Fruit fly (Drosophila melanogaster) whole organism, wandering third instar larva: ENCODE measurements around the gene CG11583.

Source experiments
- Abd-B ChIP-seq: fragments of >200 bp; optimal IDR thresholded peaks from 2 replicates; lab custom pipeline; 2017; ENCODE audit warnings: missing biosample characterization, missing genetic modification characterization
- CG32264 ChIP-seq: fragments of 200-800 bp; sonication (Bioruptor generic); optimal IDR thresholded peaks from 2 replicates; lab custom pipeline; 2016; ENCODE audit warnings: missing biosample characterization, missing genetic modification characterization
- CG9705 ChIP-seq: fragments of 200-800 bp; sonication (Bioruptor generic); optimal IDR thresholded peaks from 2 replicates; lab custom pipeline; 2018; ENCODE audit warnings: missing biosample characterization, mild to moderate bottlenecking, missing genetic modification characterization
- CrebA ChIP-seq: fragments of 200-800 bp; sonication (Bioruptor generic); optimal IDR thresholded peaks from 2 replicates; lab custom pipeline; 2016; ENCODE audit warnings: missing biosample characterization, mild to moderate bottlenecking, missing genetic modification characterization, borderline replicate concordance
- Dfd ChIP-seq: fragments of >200 bp; optimal IDR thresholded peaks from 2 replicates; lab custom pipeline; 2017; ENCODE audit warnings: missing biosample characterization, missing genetic modification characterization
- Dif ChIP-seq: fragments of 200-275, 200-300 bp; sonication (Bioruptor generic); optimal IDR thresholded peaks from 2 replicates; lab custom pipeline; 2018; ENCODE audit warnings: missing biosample characterization, missing genetic modification characterization; ENCODE audit not compliant: partially characterized antibody
- GATAd ChIP-seq: sonication (Bioruptor generic); optimal IDR thresholded peaks from 2 replicates; lab custom pipeline; 2016; ENCODE audit warnings: missing biosample characterization, missing genetic modification characterization
- HLH106 ChIP-seq: fragments of 200-800 bp; optimal IDR thresholded peaks from 3 replicates; lab custom pipeline; 2019; ENCODE audit warnings: missing biosample characterization, mild to moderate bottlenecking, missing genetic modification characterization, moderate library complexity
- Hnf4 ChIP-seq: fragments of 200-800 bp; sonication (Bioruptor generic); optimal IDR thresholded peaks from 2 replicates; lab custom pipeline; 2016; ENCODE audit warnings: missing biosample characterization, mild to moderate bottlenecking, missing genetic modification characterization
- Hr78 ChIP-seq: fragments of >200 bp; optimal IDR thresholded peaks from 2 replicates; lab custom pipeline; 2017; ENCODE audit warnings: missing biosample characterization, missing genetic modification characterization
- Hr83 ChIP-seq: fragments of 200-300 bp; sonication (Bioruptor generic); optimal IDR thresholded peaks from 2 replicates; lab custom pipeline; 2016; ENCODE audit warnings: missing biosample characterization, mild to moderate bottlenecking, missing genetic modification characterization, moderate library complexity; ENCODE audit not compliant: poor library complexity, severe bottlenecking
- Jra ChIP-seq: sonication (Bioruptor generic); optimal IDR thresholded peaks from 2 replicates; lab custom pipeline; 2016; ENCODE audit warnings: missing biosample characterization, missing genetic modification characterization
- Myc ChIP-seq: fragments of >200 bp; optimal IDR thresholded peaks from 2 replicates; lab custom pipeline; 2017
- OdsH ChIP-seq: fragments of 200-800 bp; sonication (Bioruptor generic); optimal IDR thresholded peaks from 2 replicates; lab custom pipeline; 2016; ENCODE audit warnings: missing biosample characterization, mild to moderate bottlenecking, missing genetic modification characterization
- Sp1 ChIP-seq: fragments of 200-800 bp; sonication (Bioruptor generic); optimal IDR thresholded peaks from 3 replicates; lab custom pipeline; 2019; ENCODE audit warnings: missing biosample characterization, mild to moderate bottlenecking, missing genetic modification characterization, moderate library complexity
- br ChIP-seq: fragments of 200-800 bp; sonication (Bioruptor generic); optimal IDR thresholded peaks from 2 replicates; lab custom pipeline; 2016; ENCODE audit warnings: missing biosample characterization, missing genetic modification characterization
- brk ChIP-seq: fragments of 200-800 bp; sonication (Bioruptor generic); optimal IDR thresholded peaks from 2 replicates; lab custom pipeline; 2016; ENCODE audit warnings: missing biosample characterization, mild to moderate bottlenecking, missing genetic modification characterization
- dmrt93B ChIP-seq: fragments of 200-800 bp; sonication (Bioruptor generic); optimal IDR thresholded peaks from 2 replicates; lab custom pipeline; 2018; ENCODE audit warnings: missing biosample characterization, mild to moderate bottlenecking, missing genetic modification characterization
- dsf ChIP-seq: sonication (Bioruptor generic); optimal IDR thresholded peaks from 2 replicates; lab custom pipeline; 2016; ENCODE audit warnings: missing biosample characterization, missing genetic modification characterization, borderline replicate concordance
- ey ChIP-seq: fragments of 200-800 bp; sonication (Bioruptor generic); optimal IDR thresholded peaks from 2 replicates; lab custom pipeline; 2016; ENCODE audit warnings: missing biosample characterization, missing genetic modification characterization
- fru ChIP-seq: fragments of 200-800 bp; sonication (Bioruptor generic); optimal IDR thresholded peaks from 3 replicates; lab custom pipeline; 2016; ENCODE audit warnings: missing biosample characterization, mild to moderate bottlenecking, missing genetic modification characterization
- h ChIP-seq: fragments of 200-800 bp; sonication (Bioruptor generic); optimal IDR thresholded peaks from 3 replicates; lab custom pipeline; 2016; ENCODE audit warnings: missing biosample characterization, mild to moderate bottlenecking, missing genetic modification characterization
- jim ChIP-seq: fragments of 175-275, 200-325 bp; sonication (Bioruptor generic); optimal IDR thresholded peaks from 2 replicates; lab custom pipeline; 2016; ENCODE audit warnings: missing biosample characterization, mild to moderate bottlenecking, missing genetic modification characterization
- lola ChIP-seq: fragments of >200 bp; optimal IDR thresholded peaks from 2 replicates; lab custom pipeline; 2017; ENCODE audit warnings: missing biosample characterization, missing genetic modification characterization
- psq ChIP-seq: fragments of 200-800 bp; sonication (Bioruptor generic); optimal IDR thresholded peaks from 3 replicates; lab custom pipeline; 2017; ENCODE audit warnings: missing biosample characterization, mild to moderate bottlenecking, missing genetic modification characterization, moderate library complexity
- rgr ChIP-seq: fragments of 200-800 bp; sonication (Bioruptor generic); optimal IDR thresholded peaks from 3 replicates; lab custom pipeline; 2016; ENCODE audit warnings: missing biosample characterization, mild to moderate bottlenecking, missing genetic modification characterization
- sage ChIP-seq: fragments of 200-800 bp; sonication (Bioruptor generic); optimal IDR thresholded peaks from 2 replicates; lab custom pipeline; 2016; ENCODE audit warnings: missing biosample characterization, mild to moderate bottlenecking, missing genetic modification characterization
- tai ChIP-seq: sonication (Bioruptor generic); optimal IDR thresholded peaks from 2 replicates; lab custom pipeline; 2016; ENCODE audit warnings: missing biosample characterization, missing genetic modification characterization
- woc ChIP-seq: sonication (Bioruptor generic); optimal IDR thresholded peaks from 2 replicates; lab custom pipeline; 2016; ENCODE audit warnings: missing biosample characterization, mild to moderate bottlenecking, missing genetic modification characterization

The CG11583 gene

dm6 chr3L:4304244-4304959 is 21.8 kb upstream of the CG11583 start (continued):
- TF ChIP-seq Jra = no peak
- peak; percentile 59 for TF ChIP-seq br
- no peak for TF ChIP-seq Abd-B (GFP tag; lab: Kevin White, UChicago)
- no peak for TF ChIP-seq tai (GFP tag; lab: Kevin White, UChicago)
- peak; percentile 34 for TF ChIP-seq dmrt93B (GFP tag; lab: Kevin White, UChicago)
- TF ChIP-seq dsf (GFP tag; lab: Kevin White, UChicago) = no peak
- peak; percentile 65 for TF ChIP-seq Sp1 (GFP tag; lab: Kevin White, UChicago)
- TF ChIP-seq Dif (GFP tag; lab: Kevin White, UChicago) = no peak
- TF ChIP-seq Hr78 (GFP tag; lab: Kevin White, UChicago) = no peak
- no peak for TF ChIP-seq CrebA (GFP tag; lab: Kevin White, UChicago)

DNA sequence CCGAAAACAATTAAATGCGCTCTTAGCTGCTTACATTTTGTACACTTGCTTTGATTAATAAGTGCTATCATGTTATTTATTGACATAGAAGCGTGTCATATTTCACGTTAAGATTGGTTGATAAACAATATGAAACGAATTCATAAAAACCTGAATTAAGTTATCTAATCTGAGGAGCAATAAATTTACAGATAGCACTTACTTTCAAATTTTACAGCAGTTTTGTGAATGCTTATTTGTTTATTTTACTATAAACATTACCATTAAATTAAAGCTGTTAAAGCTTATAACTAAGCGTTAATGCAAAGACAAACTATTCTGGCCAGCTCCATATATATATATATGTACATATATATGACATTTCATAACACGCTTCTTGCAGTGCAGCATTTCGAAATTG is 19.5 kb upstream of the CG11583 start:
- TF ChIP-seq Jra (no peak), dmrt93B (GFP tag; lab: Kevin White, UChicago) (no peak), Abd-B (GFP tag; lab: Kevin White, UChicago) (no peak), Hr78 (GFP tag; lab: Kevin White, UChicago) (no peak), CG9705 (no peak), h (GFP tag; lab: Kevin White, UChicago) (no peak), fru (GFP tag; lab: Kevin White, UChicago) (no peak), Sp1 (GFP tag; lab: Kevin White, UChicago) (no peak), GATAd (GFP tag; lab: Kevin White, UChicago) (no peak), Myc (lab: Kevin White, UChicago) (no peak), Hr83 (no peak), brk (GFP tag; lab: Kevin White, UChicago) (no peak)

DNA sequence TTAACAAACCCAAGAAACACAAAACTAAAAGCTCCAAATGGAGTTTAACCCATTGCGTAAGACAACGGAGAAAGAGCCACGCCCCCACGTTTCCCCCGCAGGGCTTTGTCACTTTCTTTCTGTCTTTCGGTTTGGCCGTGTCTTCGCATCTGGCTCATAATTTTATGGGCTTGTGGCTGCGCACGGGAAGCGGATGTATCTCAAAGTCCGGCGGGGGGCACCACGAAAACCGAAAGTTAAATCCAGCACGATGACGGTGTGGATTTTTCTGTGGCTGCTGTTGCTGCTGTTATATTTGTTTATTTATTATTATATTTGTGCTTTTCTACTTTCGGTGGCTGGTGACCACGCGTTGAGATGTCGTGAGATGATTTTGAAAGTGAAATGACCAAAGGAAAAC is 14.1 kb upstream of the CG11583 start:
- TF ChIP-seq Hr78 (GFP tag; lab: Kevin White, UChicago) (no peak), lola (no peak), HLH106 (no peak), dmrt93B (GFP tag; lab: Kevin White, UChicago) (no peak), psq (GFP tag; lab: Kevin White, UChicago) (no peak), fru (GFP tag; lab: Kevin White, UChicago) (no peak), Hr83 (no peak), h (GFP tag; lab: Kevin White, UChicago) (no peak), CG32264 (GFP tag; lab: Kevin White, UChicago) (no peak), woc (GFP tag; lab: Kevin White, UChicago) (no peak), OdsH (GFP tag; lab: Kevin White, UChicago) (no peak), Abd-B (GFP tag; lab: Kevin White, UChicago) (no peak)
- TF ChIP-seq, all 38 proteins: peak for 0

DNA sequence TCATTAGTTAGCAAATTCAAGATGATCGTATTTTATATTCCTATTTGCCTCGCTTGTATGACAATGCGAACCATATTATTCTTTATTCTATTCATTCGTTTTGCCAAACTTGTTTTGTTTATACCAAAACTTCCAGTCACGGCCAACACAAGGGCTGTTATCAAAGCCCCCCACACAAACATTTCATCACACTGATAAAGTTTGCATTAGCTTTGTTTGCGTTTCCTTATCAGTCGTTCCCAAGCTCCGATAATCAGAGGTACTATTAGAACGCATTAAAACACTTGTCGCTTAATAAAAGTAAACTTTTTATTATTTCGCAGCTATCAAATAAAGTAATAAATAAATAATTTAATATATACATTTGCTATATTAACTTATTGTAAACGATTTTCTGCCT is 11.1 kb upstream of the CG11583 start:
- TF ChIP-seq lola (no peak), dsf (GFP tag; lab: Kevin White, UChicago) (no peak), Abd-B (GFP tag; lab: Kevin White, UChicago) (no peak), Sp1 (GFP tag; lab: Kevin White, UChicago) (no peak), tai (GFP tag; lab: Kevin White, UChicago) (no peak), jim (GFP tag; lab: Kevin White, UChicago) (no peak), Hnf4 (GFP tag; lab: Kevin White, UChicago) (no peak)

DNA sequence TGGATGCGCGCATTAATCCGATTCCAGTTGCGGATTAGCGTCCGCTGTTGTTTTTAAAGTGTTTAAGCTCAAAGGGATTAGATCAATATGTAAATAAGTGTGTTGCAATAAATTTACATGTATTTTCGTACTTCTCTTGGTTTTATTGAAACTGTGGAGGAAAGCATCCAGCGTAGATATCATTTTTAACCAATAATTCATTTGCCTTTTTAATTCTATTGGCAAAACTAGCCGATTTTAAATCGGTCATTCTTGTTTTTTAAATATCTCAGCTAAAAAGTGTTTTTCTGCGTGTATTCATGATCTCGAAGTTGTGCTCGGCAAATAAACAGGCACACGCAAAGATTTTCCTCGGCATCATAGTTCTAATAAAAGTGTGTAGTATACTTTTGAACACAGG is 10.7 kb upstream of the CG11583 start:
- TF ChIP-seq lola = no peak
- TF ChIP-seq HLH106 = no peak
- TF ChIP-seq Hr78 (GFP tag; lab: Kevin White, UChicago) = no peak
- TF ChIP-seq Sp1 (GFP tag; lab: Kevin White, UChicago) = no peak
- no peak for TF ChIP-seq sage
- no peak for TF ChIP-seq psq (GFP tag; lab: Kevin White, UChicago)
- no peak for TF ChIP-seq Dfd (GFP tag; lab: Kevin White, UChicago)

DNA sequence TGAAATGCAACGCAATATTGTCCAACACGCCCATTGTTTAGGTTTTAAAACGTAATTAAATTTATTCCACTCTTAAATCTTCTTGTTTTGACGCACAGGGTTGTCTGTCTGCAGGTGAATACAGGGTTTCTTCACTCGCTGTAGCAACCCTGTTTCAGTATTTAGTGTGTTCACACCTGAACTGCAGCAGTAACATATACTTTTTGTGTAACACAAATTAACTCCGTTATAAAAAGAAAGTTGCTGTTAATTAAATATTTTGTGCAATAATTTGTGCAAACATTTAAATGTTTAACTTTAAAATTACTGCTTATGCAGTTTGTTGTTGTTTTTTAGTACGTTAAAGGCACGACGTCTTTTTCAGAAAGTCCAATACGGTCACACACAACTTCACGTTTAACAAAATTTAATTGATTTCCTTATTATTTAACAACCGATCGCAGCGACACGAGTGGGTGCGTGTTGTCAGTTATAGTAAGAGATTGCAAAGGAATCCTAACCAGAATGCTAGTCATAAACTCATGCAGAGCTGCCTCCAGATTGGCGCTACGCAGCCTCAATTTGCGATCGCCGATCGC is 9.6 kb upstream of the CG11583 start, which contains the start of the genes CG15012 and Fdx2:
Gene CG15012 (minus strand): TSS at position 127 of the 578 bp plus-strand sequence.
Gene Fdx2 (plus strand): TSS at position 363 of the 578 bp plus-strand sequence.
- TF ChIP-seq woc (GFP tag; lab: Kevin White, UChicago) (peak; percentile 71), OdsH (GFP tag; lab: Kevin White, UChicago) (no peak), Myc (lab: Kevin White, UChicago) (peak; percentile 33), br (no peak), Sp1 (GFP tag; lab: Kevin White, UChicago) (peak; percentile 30), fru (GFP tag; lab: Kevin White, UChicago) (peak; percentile 46), Jra (peak; percentile 32), ey (GFP tag; lab: Kevin White, UChicago) (peak; percentile 8), rgr (GFP tag; lab: Kevin White, UChicago) (peak; percentile 43)
